Worm (Caenorhabditis elegans) whole organism, young adult: Measurements from ENCODE around the gene ttr-12.

Source experiments
- ceh-79 ChIP-seq: sonication (generic microtip); optimal IDR thresholded peaks from 2 replicates; lab custom pipeline; 2017; ENCODE audit warnings: mild to moderate bottlenecking, missing genetic modification characterization, missing compliant biosample characterization
- lin-35 ChIP-seq, 3 experiments: fragments of 150-350 bp in 2 of 3; sonication (generic microtip) in 1 of 3; optimal IDR thresholded peaks; 2 replicates each; lab custom pipeline; 2014 to 2018; ENCODE audit warnings: missing biosample characterization in 3 of 3, missing genetic modification characterization in 3 of 3, missing genetic modification reagents in 3 of 3
- snpc-1.1 ChIP-seq: sonication (generic microtip); optimal IDR thresholded peaks from 2 replicates; lab custom pipeline; 2017; ENCODE audit warnings: missing genetic modification characterization, mild to moderate bottlenecking, missing compliant biosample characterization, antibody characterized with exemption, moderate library complexity, missing genotype, missing genetic modification reagents; ENCODE audit not compliant: insufficient read depth
- snpc-4 ChIP-seq, 5 experiments: fragments of 150-350 bp in 1 of 5; sonication (generic microtip) in 4 of 5; optimal IDR thresholded peaks; 2 replicates each; lab custom pipeline; 2014 to 2018; ENCODE audit warnings: missing genetic modification characterization in 5 of 5, missing biosample characterization in 3 of 5, antibody characterized with exemption in 2 of 5, mild to moderate bottlenecking in 2 of 5, missing compliant biosample characterization in 2 of 5, missing genotype in 2 of 5, moderate library complexity in 2 of 5, missing genetic modification reagents in 1 of 5
- unc-62 ChIP-seq: fragments of 150-350 bp; optimal IDR thresholded peaks from 2 replicates; lab custom pipeline; 2014; ENCODE audit warnings: missing biosample characterization, missing genetic modification reagents, missing genetic modification characterization

DNA sequence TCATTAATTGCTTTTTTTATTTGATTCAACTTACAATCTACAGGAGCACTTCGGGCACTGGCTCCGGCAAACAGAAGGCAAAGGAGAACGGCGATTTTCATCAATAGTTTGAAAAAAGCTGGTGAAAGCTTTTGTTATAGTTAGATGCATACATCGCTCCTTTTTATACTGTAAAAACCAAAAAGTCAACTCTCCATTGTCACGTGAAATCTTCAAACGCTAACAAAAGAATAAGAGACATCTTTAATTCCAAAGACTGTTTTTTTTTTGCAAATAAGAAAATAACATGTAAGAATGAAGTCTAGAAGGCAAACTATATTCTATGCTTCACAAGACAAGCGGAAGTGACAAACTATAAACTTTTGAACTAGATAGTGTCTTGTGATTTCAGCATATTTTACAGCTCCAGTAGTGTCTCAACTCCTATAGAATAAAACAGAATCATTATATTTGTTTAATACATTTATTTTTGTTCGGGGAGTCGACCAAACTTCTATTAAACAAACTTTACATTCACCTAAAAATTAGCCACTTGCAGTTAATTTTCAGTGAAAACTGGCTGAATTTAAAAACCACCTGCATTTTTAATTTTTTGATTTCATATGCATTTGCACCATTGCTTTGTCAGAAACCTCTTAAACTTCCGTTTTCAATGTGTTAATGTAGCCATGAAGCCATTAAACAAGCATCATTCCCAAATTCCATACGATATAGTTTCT is 17.6 kb upstream of the ttr-12 start, which contains the start of the genes F46B3.9 and srz-18:
- no peak for TF ChIP-seq lin-35 (GFP tag; optimal IDR thresholded peaks at IDR 0.05; lab: Kevin White, UChicago)
- TF ChIP-seq snpc-1.1 (tag; lab: Kevin White, UChicago): no peak
- no peak for TF ChIP-seq unc-62 (GFP tag; lab: Kevin White, UChicago)
- no peak for TF ChIP-seq snpc-4 (GFP tag; optimal IDR thresholded peaks at IDR 0.05; lab: Kevin White, UChicago)
- no peak for TF ChIP-seq snpc-4 (tag; optimal IDR thresholded peaks at IDR 0.05; lab: Kevin White, UChicago)
- TF ChIP-seq ceh-79 (tag; lab: Kevin White, UChicago): no peak
